Worm (Caenorhabditis elegans) whole organism, late embryonic: Measurements from ENCODE around the gene acl-5.

Experiments used
- C08G9.2 ChIP-seq: sonication (generic microtip); optimal IDR thresholded peaks from 2 replicates; lab custom pipeline; 2016; ENCODE audit warnings: mild to moderate bottlenecking, missing genetic modification characterization, moderate library complexity, missing compliant biosample characterization
- C38D4.7 ChIP-seq: fragments of 200-800 bp; sonication (Bioruptor generic); optimal IDR thresholded peaks from 2 replicates; lab custom pipeline; 2018; ENCODE audit warnings: mild to moderate bottlenecking, missing genetic modification characterization, moderate library complexity, missing compliant biosample characterization
- K02D7.2 ChIP-seq: sonication (generic microtip); optimal IDR thresholded peaks from 2 replicates; lab custom pipeline; 2017; ENCODE audit warnings: mild to moderate bottlenecking, missing genetic modification characterization, missing compliant biosample characterization
- ama-1 ChIP-seq: fragments of 150-350 bp; optimal IDR thresholded peaks from 2 replicates; lab custom pipeline; 2014
- ceh-18 ChIP-seq: sonication (generic microtip); optimal IDR thresholded peaks from 2 replicates; lab custom pipeline; 2016; ENCODE audit warnings: missing genetic modification characterization, missing compliant biosample characterization
- ceh-19 ChIP-seq: fragments of 200-800 bp; sonication (Bioruptor generic); optimal IDR thresholded peaks from 2 replicates; lab custom pipeline; 2018; ENCODE audit warnings: mild to moderate bottlenecking, missing genetic modification characterization, missing compliant biosample characterization
- ceh-22 ChIP-seq: sonication (generic microtip); optimal IDR thresholded peaks from 2 replicates; lab custom pipeline; 2017; ENCODE audit warnings: missing biosample characterization, missing genetic modification characterization
- ceh-30 ChIP-seq: fragments of 150-350 bp; optimal IDR thresholded peaks from 2 replicates; lab custom pipeline; 2014; ENCODE audit warnings: missing biosample characterization, missing genetic modification characterization
- ceh-34 ChIP-seq: sonication (generic microtip); optimal IDR thresholded peaks from 2 replicates; lab custom pipeline; 2016; ENCODE audit warnings: mild to moderate bottlenecking, missing genetic modification characterization, missing compliant biosample characterization
- ceh-48 ChIP-seq: sonication (generic microtip); optimal IDR thresholded peaks from 2 replicates; lab custom pipeline; 2016; ENCODE audit warnings: missing genetic modification characterization, inconsistent platforms, missing compliant biosample characterization
- ceh-6 ChIP-seq: fragments of 200-800 bp; sonication (Bioruptor generic); optimal IDR thresholded peaks from 2 replicates; lab custom pipeline; 2018; ENCODE audit warnings: mild to moderate bottlenecking, missing genetic modification characterization, missing compliant biosample characterization
- che-1 ChIP-seq: sonication (generic microtip); optimal IDR thresholded peaks from 2 replicates; lab custom pipeline; 2016; ENCODE audit warnings: mild to moderate bottlenecking, missing genetic modification characterization, missing compliant biosample characterization
- elt-4 ChIP-seq: sonication (generic microtip); optimal IDR thresholded peaks from 2 replicates; lab custom pipeline; 2016; ENCODE audit warnings: missing genetic modification characterization, missing compliant biosample characterization
- eyg-1 ChIP-seq: sonication (generic microtip); optimal IDR thresholded peaks from 2 replicates; lab custom pipeline; 2016; ENCODE audit warnings: missing genotype, missing genetic modification characterization, missing compliant biosample characterization
- gmeb-2 ChIP-seq: sonication (generic microtip); optimal IDR thresholded peaks from 2 replicates; lab custom pipeline; 2016; ENCODE audit warnings: missing genetic modification characterization, inconsistent platforms, missing compliant biosample characterization
- hlh-13 ChIP-seq: fragments of 200-800 bp; sonication (Bioruptor generic); optimal IDR thresholded peaks from 2 replicates; lab custom pipeline; 2018; ENCODE audit warnings: mild to moderate bottlenecking, missing genetic modification characterization, missing compliant biosample characterization
- hlh-15 ChIP-seq: sonication (generic microtip); optimal IDR thresholded peaks from 2 replicates; lab custom pipeline; 2016; ENCODE audit warnings: missing genetic modification characterization, missing compliant biosample characterization
- hlh-30 ChIP-seq: sonication (generic microtip); optimal IDR thresholded peaks from 2 replicates; lab custom pipeline; 2017; ENCODE audit warnings: antibody characterized with exemption, missing genetic modification characterization, missing compliant biosample characterization; ENCODE audit not compliant: insufficient read depth
- hlh-6 ChIP-seq: sonication (generic microtip); optimal IDR thresholded peaks from 2 replicates; lab custom pipeline; 2016; ENCODE audit warnings: missing genotype, missing genetic modification characterization, missing compliant biosample characterization
- lim-6 ChIP-seq: sonication (generic microtip); optimal IDR thresholded peaks from 2 replicates; lab custom pipeline; 2016; ENCODE audit warnings: missing genetic modification characterization, missing compliant biosample characterization
- madf-2 ChIP-seq: sonication (generic microtip); optimal IDR thresholded peaks from 2 replicates; lab custom pipeline; 2017; ENCODE audit warnings: missing genetic modification characterization, missing compliant biosample characterization
- nhr-11 ChIP-seq: fragments of 150-350 bp; optimal IDR thresholded peaks from 2 replicates; lab custom pipeline; 2014; ENCODE audit warnings: missing biosample characterization, missing genetic modification characterization
- npax-4 ChIP-seq: sonication (generic microtip); optimal IDR thresholded peaks from 2 replicates; lab custom pipeline; 2016; ENCODE audit warnings: missing genetic modification characterization, missing compliant biosample characterization
- pat-9 ChIP-seq: fragments of 200-800 bp; sonication (Bioruptor generic); optimal IDR thresholded peaks from 2 replicates; lab custom pipeline; 2018; ENCODE audit warnings: mild to moderate bottlenecking, missing genetic modification characterization, moderate library complexity, missing compliant biosample characterization
- pax-1 ChIP-seq: fragments of 150-350 bp; optimal IDR thresholded peaks from 2 replicates; lab custom pipeline; 2014; ENCODE audit warnings: missing biosample characterization, missing genetic modification characterization
- pha-2 ChIP-seq: sonication (generic microtip); optimal IDR thresholded peaks from 2 replicates; lab custom pipeline; 2017; ENCODE audit warnings: mild to moderate bottlenecking, missing genetic modification characterization, missing compliant biosample characterization
- pha-4 ChIP-seq: fragments of 150-350 bp; optimal IDR thresholded peaks from 2 replicates; lab custom pipeline; 2018; ENCODE audit warnings: missing biosample characterization, missing genetic modification reagents, missing genetic modification characterization
- pqm-1 ChIP-seq: sonication (generic microtip); optimal IDR thresholded peaks from 2 replicates; lab custom pipeline; 2016; ENCODE audit warnings: missing genetic modification characterization, missing compliant biosample characterization
- ref-2 ChIP-seq: sonication (generic microtip); optimal IDR thresholded peaks from 2 replicates; lab custom pipeline; 2016; ENCODE audit warnings: missing genetic modification characterization, missing compliant biosample characterization
- rnt-1 ChIP-seq: sonication (generic microtip); optimal IDR thresholded peaks from 2 replicates; lab custom pipeline; 2016; ENCODE audit warnings: missing genetic modification characterization, missing compliant biosample characterization
- syd-9 ChIP-seq: sonication (generic microtip); optimal IDR thresholded peaks from 2 replicates; lab custom pipeline; 2016; ENCODE audit warnings: mild to moderate bottlenecking, missing genetic modification characterization, moderate library complexity, missing compliant biosample characterization
- ttx-3 ChIP-seq: sonication (generic microtip); optimal IDR thresholded peaks from 2 replicates; lab custom pipeline; 2016; ENCODE audit warnings: missing genetic modification reagents, missing genetic modification characterization, missing compliant biosample characterization
- unc-3 ChIP-seq, 2 experiments: fragments of 200-800 bp in 1 of 2; sonication (Bioruptor generic) in 1 of 2; sonication (generic microtip) in 1 of 2; conservative IDR thresholded peaks in 1 of 2; optimal IDR thresholded peaks in 1 of 2; 2 replicates each; pipeline versions ENCODE4 v1.3.6 to Lab custom; 2016 to 2022; ENCODE audit warnings: missing compliant biosample characterization in 2 of 2, missing genetic modification characterization in 2 of 2, missing genetic modification reagents in 1 of 2
- unc-42 ChIP-seq: sonication (generic microtip); optimal IDR thresholded peaks from 2 replicates; lab custom pipeline; 2016; ENCODE audit warnings: missing genotype, missing genetic modification characterization, missing compliant biosample characterization
- unc-55 ChIP-seq: sonication (generic microtip); optimal IDR thresholded peaks from 2 replicates; lab custom pipeline; 2017; ENCODE audit warnings: missing biosample characterization, missing genetic modification reagents, missing genetic modification characterization
- unc-86 ChIP-seq: sonication (generic microtip); optimal IDR thresholded peaks from 2 replicates; lab custom pipeline; 2016; ENCODE audit warnings: missing genetic modification characterization, missing compliant biosample characterization
- ztf-16 ChIP-seq: sonication (generic microtip); optimal IDR thresholded peaks from 2 replicates; lab custom pipeline; 2017; ENCODE audit warnings: missing genetic modification characterization, missing compliant biosample characterization

Gene acl-5

ce11 chrX:10310366-10310765 is 16.9 kb downstream of the acl-5 start, which contains the start of gene F41E7.6:
Gene F41E7.6 (minus strand): TSS chrX:10310466.
- no peak for TF ChIP-seq hlh-30
- TF ChIP-seq rnt-1 (tag; lab: Kevin White, UChicago): no peak
- no peak for TF ChIP-seq lim-6 (tag; lab: Kevin White, UChicago)
- TF ChIP-seq unc-3 (GFP tag; conservative IDR thresholded peaks at IDR 0.05; lab: Robert Waterston, UW): no peak
- no peak for TF ChIP-seq unc-3 (tag; optimal IDR thresholded peaks at IDR 0.05; lab: Kevin White, UChicago)
- TF ChIP-seq unc-42 (tag; lab: Kevin White, UChicago): no peak
- no peak for TF ChIP-seq syd-9 (tag; lab: Kevin White, UChicago)
- no peak for TF ChIP-seq madf-2 (tag; lab: Kevin White, UChicago)
- TF ChIP-seq ceh-19 (GFP tag; lab: Kevin White, UChicago): no peak
- TF ChIP-seq hlh-15 (tag; lab: Kevin White, UChicago): no peak
- TF ChIP-seq pqm-1 (tag; lab: Kevin White, UChicago): no peak
- no peak for TF ChIP-seq ama-1 (lab: Kevin White, UChicago)
- TF ChIP-seq ttx-3 (tag; lab: Kevin White, UChicago): no peak
- no peak for TF ChIP-seq C38D4.7 (GFP tag; lab: Kevin White, UChicago)
- TF ChIP-seq ref-2 (tag; lab: Kevin White, UChicago): no peak
- TF ChIP-seq unc-86 (tag; lab: Kevin White, UChicago): no peak

DNA sequence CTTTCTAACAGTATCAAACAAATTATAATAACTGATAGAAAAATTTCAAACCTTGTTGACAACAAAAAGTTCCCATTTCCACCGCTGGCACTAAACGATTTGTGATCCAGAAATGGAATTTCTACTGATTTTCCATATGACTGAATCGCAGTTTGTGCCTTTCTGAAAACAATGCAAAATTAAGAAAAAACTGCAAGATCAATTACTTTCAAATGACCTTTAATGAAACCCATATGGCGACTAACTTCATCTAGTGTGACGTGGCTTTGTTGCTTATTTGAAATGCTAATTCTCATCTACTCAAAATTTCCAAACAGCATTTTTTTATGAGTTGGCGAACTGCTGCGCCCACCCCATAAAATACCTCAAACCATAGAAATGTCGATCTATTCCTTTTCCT is 19.8 kb downstream of the acl-5 start, which contains the start of gene F41E7.7:
F41E7.7 (plus strand) TSS at position 301 of the 400 bp plus-strand sequence.
- TF ChIP-seq nhr-11 (tag; lab: Kevin White, UChicago) (no peak), ceh-48 (tag; lab: Kevin White, UChicago) (no peak), eyg-1 (tag; lab: Kevin White, UChicago) (no peak), pat-9 (tag; lab: Kevin White, UChicago) (no peak), pqm-1 (tag; lab: Kevin White, UChicago) (no peak), ztf-16 (tag; lab: Kevin White, UChicago) (no peak), unc-86 (tag; lab: Kevin White, UChicago) (no peak), pax-1 (tag; lab: Kevin White, UChicago) (no peak), ceh-19 (GFP tag; lab: Kevin White, UChicago) (no peak), ttx-3 (tag; lab: Kevin White, UChicago) (no peak), pha-4 (no peak), hlh-13 (GFP tag; lab: Kevin White, UChicago) (no peak), ceh-34 (no peak), lim-6 (tag; lab: Kevin White, UChicago) (no peak), che-1 (tag; lab: Kevin White, UChicago) (no peak), syd-9 (tag; lab: Kevin White, UChicago) (no peak), gmeb-2 (no peak), elt-4 (tag; lab: Kevin White, UChicago) (no peak), ama-1 (lab: Kevin White, UChicago) (no peak), ceh-6 (GFP tag; lab: Kevin White, UChicago) (no peak)

ce11 chrX:10306923-10307322 is 20.3 kb downstream of the acl-5 start:
- TF ChIP-seq npax-4 (tag; lab: Kevin White, UChicago) (no peak), ama-1 (lab: Kevin White, UChicago) (no peak), ceh-48 (tag; lab: Kevin White, UChicago) (no peak), unc-3 (GFP tag; conservative IDR thresholded peaks at IDR 0.05; lab: Robert Waterston, UW) (no peak), unc-3 (tag; optimal IDR thresholded peaks at IDR 0.05; lab: Kevin White, UChicago) (no peak), C08G9.2 (tag; lab: Kevin White, UChicago) (no peak), hlh-6 (tag; lab: Kevin White, UChicago) (no peak), K02D7.2 (no peak), pha-2 (tag; lab: Kevin White, UChicago) (no peak), ceh-30 (tag; lab: Kevin White, UChicago) (no peak), ceh-22 (tag; lab: Kevin White, UChicago) (no peak), unc-55 (GFP tag; lab: Kevin White, UChicago) (no peak), ttx-3 (tag; lab: Kevin White, UChicago) (no peak), ceh-34 (no peak), che-1 (tag; lab: Kevin White, UChicago) (no peak), unc-42 (tag; lab: Kevin White, UChicago) (no peak), ceh-18 (tag; lab: Kevin White, UChicago) (no peak), hlh-13 (GFP tag; lab: Kevin White, UChicago) (no peak), C38D4.7 (GFP tag; lab: Kevin White, UChicago) (no peak), ceh-19 (GFP tag; lab: Kevin White, UChicago) (no peak)
